Worm (Caenorhabditis elegans) whole organism, L4/young adult: ENCODE results near the gene F42G2.7.

Experiments
- W03F9.2 ChIP-seq: fragments of 150-350 bp; optimal IDR thresholded peaks from 2 replicates; lab custom pipeline; 2014; ENCODE audit warnings: missing biosample characterization, missing genetic modification characterization
- him-1 ChIP-seq: sonication (generic microtip); optimal IDR thresholded peaks from 2 replicates; lab custom pipeline; 2016; ENCODE audit warnings: missing genotype, missing genetic modification reagents, missing genetic modification characterization, missing compliant biosample characterization

- no peak for TF ChIP-seq him-1 (tag; lab: Kevin White, UChicago)
- TF ChIP-seq W03F9.2 (tag; lab: Kevin White, UChicago), result no peak
Observed at ce11 chrII:2468885-2469284, 50.9 kb downstream of the F42G2.7 start.
